Worm (Caenorhabditis elegans) whole organism, L4 larva: ENCODE results near the gene C28C12.11.

Experiments used
- F10B5.3 ChIP-seq: sonication (generic microtip); optimal IDR thresholded peaks from 2 replicates; lab custom pipeline; 2016; ENCODE audit warnings: mild to moderate bottlenecking, missing genetic modification characterization, missing compliant biosample characterization
- F26F4.8 ChIP-seq: fragments of 200-800 bp; sonication (Bioruptor generic); conservative IDR thresholded peaks from 2 replicates; pipeline ENCODE4 v1.3.6; 2022; ENCODE audit warnings: missing genetic modification characterization, missing compliant biosample characterization
- Y105C5A.15 ChIP-seq: fragments of 200-800 bp; sonication (Bioruptor generic); IDR thresholded peaks from 2 replicates; pipeline ENCODE4 v1.3.6; 2022; ENCODE audit warnings: missing genetic modification characterization, missing compliant biosample characterization
- Y5F2A.4 ChIP-seq: fragments of 200-800 bp; sonication (Bioruptor generic); optimal IDR thresholded peaks from 2 replicates; lab custom pipeline; 2018; ENCODE audit warnings: mild to moderate bottlenecking, missing genetic modification characterization, missing compliant biosample characterization
- arid-1 ChIP-seq: fragments of 200-800 bp; sonication (Bioruptor generic); conservative IDR thresholded peaks from 2 replicates; pipeline ENCODE4 v1.3.6; 2022; ENCODE audit warnings: missing genetic modification reagents, missing genetic modification characterization, missing compliant biosample characterization
- ceh-82 ChIP-seq: sonication (generic microtip); optimal IDR thresholded peaks from 2 replicates; lab custom pipeline; 2017; ENCODE audit warnings: missing biosample characterization, missing genetic modification characterization
- ces-1 ChIP-seq: fragments of 150-350 bp; sonication (generic microtip); optimal IDR thresholded peaks from 4 replicates; lab custom pipeline; 2014; ENCODE audit warnings: missing biosample characterization, missing genetic modification reagents, missing genetic modification characterization
- cey-2 ChIP-seq: sonication (generic microtip); optimal IDR thresholded peaks from 3 replicates; lab custom pipeline; 2017; ENCODE audit warnings: missing genetic modification characterization, mild to moderate bottlenecking, missing compliant biosample characterization, antibody characterized with exemption, borderline replicate concordance; ENCODE audit not compliant: insufficient read depth
- ctbp-1 ChIP-seq: fragments of 200-800 bp; sonication (Bioruptor generic); IDR thresholded peaks from 2 replicates; pipeline ENCODE4 v1.3.6; 2022; ENCODE audit warnings: missing genetic modification reagents, missing genetic modification characterization, missing compliant biosample characterization
- daf-19 ChIP-seq: fragments of 200-800 bp; sonication (Bioruptor generic); conservative IDR thresholded peaks from 2 replicates; pipeline ENCODE4 v1.3.6; 2022; ENCODE audit warnings: missing genetic modification characterization, missing compliant biosample characterization
- daf-8 ChIP-seq: fragments of 200-800 bp; sonication (Bioruptor generic); IDR thresholded peaks from 2 replicates; pipeline ENCODE4 v1.3.6; 2022; ENCODE audit warnings: missing genetic modification characterization, missing compliant biosample characterization
- dmd-6 ChIP-seq: fragments of 200-800 bp; sonication (Bioruptor generic); IDR thresholded peaks from 2 replicates; pipeline ENCODE4 v1.3.6; 2022; ENCODE audit warnings: missing genetic modification reagents, missing genetic modification characterization, missing compliant biosample characterization
- duxl-1 ChIP-seq: sonication (generic microtip); optimal IDR thresholded peaks from 2 replicates; lab custom pipeline; 2016; ENCODE audit warnings: mild to moderate bottlenecking, missing genetic modification characterization, moderate library complexity, missing compliant biosample characterization; ENCODE audit not compliant: poor library complexity
- fkh-10 ChIP-seq: fragments of 150-350 bp; optimal IDR thresholded peaks from 2 replicates; lab custom pipeline; 2014; ENCODE audit warnings: missing biosample characterization, missing genetic modification reagents, missing genetic modification characterization
- hlh-30 ChIP-seq: sonication (generic microtip); optimal IDR thresholded peaks from 2 replicates; lab custom pipeline; 2017; ENCODE audit warnings: antibody characterized with exemption, mild to moderate bottlenecking, missing genetic modification characterization, missing compliant biosample characterization; ENCODE audit not compliant: insufficient read depth
- hmg-1.1 ChIP-seq: fragments of 200-800 bp; sonication (Bioruptor generic); IDR thresholded peaks from 2 replicates; pipeline ENCODE4 v1.3.6; 2022; ENCODE audit warnings: missing genetic modification reagents, missing genetic modification characterization, missing compliant biosample characterization
- lim-7 ChIP-seq: fragments of 200-800 bp; sonication (Bioruptor generic); IDR thresholded peaks from 2 replicates; pipeline ENCODE4 v1.3.6; 2022; ENCODE audit warnings: missing genetic modification characterization, missing compliant biosample characterization
- madf-5 ChIP-seq, 2 experiments: fragments of 200-800 bp; sonication (Bioruptor generic); IDR thresholded peaks; 2 replicates each; pipeline ENCODE4 v1.3.6; 2022; ENCODE audit warnings: missing compliant biosample characterization in 2 of 2, missing genetic modification characterization in 2 of 2
- madf-9 ChIP-seq: fragments of 200-800 bp; sonication (Bioruptor generic); conservative IDR thresholded peaks from 2 replicates; pipeline ENCODE4 v1.3.6; 2022; ENCODE audit warnings: missing genetic modification reagents, missing genetic modification characterization, missing compliant biosample characterization
- mdl-1 ChIP-seq, 2 experiments: fragments of 150-350 bp in 1 of 2; sonication (generic microtip) in 1 of 2; optimal IDR thresholded peaks; 2 replicates each; lab custom pipeline; 2014 to 2017; ENCODE audit warnings: missing biosample characterization in 2 of 2, missing genetic modification characterization in 2 of 2
- mdt-29 ChIP-seq: fragments of 200-800 bp; sonication (Bioruptor generic); IDR thresholded peaks from 2 replicates; pipeline ENCODE4 v1.3.6; 2022; ENCODE audit warnings: missing genetic modification reagents, missing genetic modification characterization, missing compliant biosample characterization
- nhr-10 ChIP-seq: fragments of 150-350 bp; optimal IDR thresholded peaks from 2 replicates; lab custom pipeline; 2014; ENCODE audit warnings: missing biosample characterization, missing genetic modification characterization
- nhr-11 ChIP-seq: fragments of 150-350 bp; optimal IDR thresholded peaks from 2 replicates; lab custom pipeline; 2014; ENCODE audit warnings: missing biosample characterization, missing genetic modification characterization
- nhr-237 ChIP-seq: sonication (generic microtip); optimal IDR thresholded peaks from 2 replicates; lab custom pipeline; 2017; ENCODE audit warnings: missing biosample characterization, missing genetic modification characterization
- nhr-25 ChIP-seq: sonication (generic microtip); optimal IDR thresholded peaks from 2 replicates; lab custom pipeline; 2017; ENCODE audit warnings: missing genetic modification characterization, mild to moderate bottlenecking, missing compliant biosample characterization, antibody characterized with exemption, moderate library complexity, borderline replicate concordance; ENCODE audit not compliant: insufficient read depth
- nhr-28 ChIP-seq: fragments of 150-350 bp; optimal IDR thresholded peaks from 2 replicates; lab custom pipeline; 2014; ENCODE audit warnings: missing biosample characterization, missing genetic modification characterization
- nhr-6 ChIP-seq: fragments of 150-350 bp; optimal IDR thresholded peaks from 2 replicates; lab custom pipeline; 2014; ENCODE audit warnings: missing biosample characterization, missing genetic modification characterization
- nhr-76 ChIP-seq: fragments of 150-350 bp; optimal IDR thresholded peaks from 2 replicates; lab custom pipeline; 2014; ENCODE audit warnings: missing biosample characterization, missing genetic modification characterization
- rbr-2 ChIP-seq: sonication (generic microtip); optimal IDR thresholded peaks from 2 replicates; lab custom pipeline; 2016; ENCODE audit warnings: missing genotype, missing genetic modification characterization, missing compliant biosample characterization
- set-16 ChIP-seq: fragments of 200-800 bp; sonication (Bioruptor generic); IDR thresholded peaks from 2 replicates; pipeline ENCODE4 v1.3.6; 2022; ENCODE audit warnings: missing genetic modification reagents, missing genetic modification characterization, missing compliant biosample characterization
- snpc-4 ChIP-seq: fragments of 150-350 bp; optimal IDR thresholded peaks from 2 replicates; lab custom pipeline; 2014; ENCODE audit warnings: missing biosample characterization, missing genetic modification characterization
- spr-1 ChIP-seq: sonication (generic microtip); optimal IDR thresholded peaks from 2 replicates; lab custom pipeline; 2016; ENCODE audit warnings: mild to moderate bottlenecking, missing genetic modification characterization, missing compliant biosample characterization
- spr-3 ChIP-seq: fragments of 200-800 bp; sonication (Bioruptor generic); optimal IDR thresholded peaks from 2 replicates; lab custom pipeline; 2018; ENCODE audit warnings: mild to moderate bottlenecking, missing genetic modification characterization, missing compliant biosample characterization
- unc-39 ChIP-seq: sonication (generic microtip); optimal IDR thresholded peaks from 2 replicates; lab custom pipeline; 2017; ENCODE audit warnings: missing biosample characterization, missing genetic modification characterization
- zag-1 ChIP-seq: fragments of 150-350 bp; optimal IDR thresholded peaks from 2 replicates; lab custom pipeline; 2014; ENCODE audit warnings: missing biosample characterization, missing genetic modification characterization
- zfp-2 ChIP-seq: sonication (generic microtip); optimal IDR thresholded peaks from 2 replicates; lab custom pipeline; 2016; ENCODE audit warnings: mild to moderate bottlenecking, missing genetic modification characterization, missing compliant biosample characterization
- zip-11 ChIP-seq: fragments of 200-800 bp; sonication (Bioruptor generic); IDR thresholded peaks from 2 replicates; pipeline ENCODE4 v1.3.6; 2022; ENCODE audit warnings: missing genetic modification characterization, missing compliant biosample characterization
- zip-2 ChIP-seq: fragments of 150-350 bp; optimal IDR thresholded peaks from 2 replicates; lab custom pipeline; 2014; ENCODE audit warnings: missing biosample characterization, missing genetic modification characterization
- ztf-7 ChIP-seq: fragments of 150-350 bp; optimal IDR thresholded peaks from 2 replicates; lab custom pipeline; 2014; ENCODE audit warnings: missing biosample characterization, missing genetic modification characterization

C28C12.11 gene

DNA sequence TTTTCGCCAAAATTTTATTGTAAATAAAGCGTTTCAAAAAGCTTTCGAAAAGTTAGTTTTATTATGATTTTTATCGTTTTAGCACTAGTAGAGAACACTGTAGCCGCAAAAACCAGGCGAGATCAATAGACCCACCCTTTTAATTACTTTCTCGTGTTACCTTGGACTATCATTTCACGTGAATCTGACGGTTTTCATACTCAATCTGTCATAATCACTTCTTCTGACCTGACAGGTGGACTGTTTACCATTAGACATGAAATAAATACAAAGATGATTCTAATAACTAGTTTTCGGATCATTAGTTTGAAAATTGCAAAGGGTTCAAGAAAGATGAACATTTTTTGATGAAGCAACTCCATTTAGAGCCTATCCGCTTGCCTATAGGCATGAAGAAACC is 10.8 kb upstream of the C28C12.11 start (continued):
- no peak for TF ChIP-seq daf-19 (GFP tag; lab: Robert Waterston, UW)
- no peak for TF ChIP-seq ceh-82 (tag; lab: Kevin White, UChicago)
- TF ChIP-seq madf-9, result no peak
- no peak for TF ChIP-seq zip-11 (GFP tag; lab: Robert Waterston, UW)
- TF ChIP-seq duxl-1 (tag; lab: Kevin White, UChicago), result no peak
- no peak for TF ChIP-seq Y105C5A.15
- TF ChIP-seq ces-1 (GFP tag; lab: Kevin White, UChicago), result no peak
- TF ChIP-seq lim-7 (GFP tag; lab: Robert Waterston, UW), result no peak
- no peak for TF ChIP-seq spr-3 (GFP tag; lab: Kevin White, UChicago)
- TF ChIP-seq mdt-29 (GFP tag; lab: Robert Waterston, UW), result no peak
- TF ChIP-seq ctbp-1 (GFP tag; lab: Robert Waterston, UW), result no peak
- TF ChIP-seq hmg-1.1 (GFP tag; lab: Robert Waterston, UW), result no peak
- no peak for TF ChIP-seq nhr-6 (tag; lab: Kevin White, UChicago)
- no peak for TF ChIP-seq snpc-4 (tag; lab: Kevin White, UChicago)
- TF ChIP-seq nhr-25 (tag; lab: Kevin White, UChicago), result no peak
- no peak for TF ChIP-seq madf-5 (GFP tag; IDR thresholded peaks at IDR 0.05; lab: Robert Waterston, UW)
- no peak for TF ChIP-seq arid-1 (GFP tag; lab: Robert Waterston, UW)
- TF ChIP-seq fkh-10, result no peak

DNA sequence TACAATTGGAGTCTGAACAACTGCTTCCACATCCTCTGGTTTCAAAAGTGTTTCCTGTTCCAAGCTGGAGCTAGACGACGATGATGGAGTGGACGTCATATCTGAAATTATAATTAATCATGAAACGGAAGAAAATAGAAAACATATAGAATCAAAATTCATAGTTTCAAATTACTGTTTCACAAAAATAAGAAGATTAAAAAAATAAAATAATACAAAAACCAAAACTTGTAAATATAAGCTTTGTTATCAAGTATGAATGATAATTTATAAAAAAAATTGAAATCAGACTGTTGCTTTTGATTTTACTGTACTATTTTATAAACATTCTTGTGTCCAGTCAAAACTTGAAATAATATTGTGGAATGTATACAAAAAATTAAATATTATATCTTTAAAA is 10.1 kb upstream of the C28C12.11 start, which contains the start of gene str-176:
str-176 (minus strand) TSS at position 101 of the 400 bp plus-strand sequence.
- TF ChIP-seq unc-39 (tag; lab: Kevin White, UChicago) (no peak), ztf-7 (no peak), nhr-76 (tag; lab: Kevin White, UChicago) (no peak), F10B5.3 (tag; lab: Kevin White, UChicago) (no peak), nhr-11 (tag; lab: Kevin White, UChicago) (no peak), Y105C5A.15 (no peak), nhr-237 (tag; lab: Kevin White, UChicago) (no peak), madf-5 (GFP tag; IDR thresholded peaks at IDR 0.05; lab: Robert Waterston, UW) (no peak), nhr-10 (no peak), daf-19 (GFP tag; lab: Robert Waterston, UW) (no peak), zip-11 (GFP tag; lab: Robert Waterston, UW) (no peak)

DNA sequence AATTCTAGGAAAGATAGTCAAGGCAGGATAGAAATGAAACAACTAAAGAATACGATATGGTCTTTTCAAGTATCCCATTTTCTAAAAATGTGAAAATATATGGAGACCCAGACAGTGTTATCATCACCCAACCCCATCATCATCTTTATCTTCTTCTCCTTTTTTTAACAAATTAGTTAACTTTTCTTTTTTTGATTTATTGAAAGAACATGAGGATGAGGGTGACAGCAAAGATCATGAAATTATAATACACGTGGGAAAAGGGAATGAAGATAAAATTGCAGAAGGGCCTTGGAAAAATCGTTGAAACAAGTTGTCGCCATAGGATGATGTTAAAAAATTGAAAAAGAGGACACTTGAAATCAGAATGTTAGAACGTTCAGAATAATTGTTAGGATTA is 9.7 kb upstream of the C28C12.11 start:
- TF ChIP-seq mdl-1 (tag; optimal IDR thresholded peaks at IDR 0.05; lab: Kevin White, UChicago) (peak in 1 of 2 experiments; percentile 63), zag-1 (tag; lab: Kevin White, UChicago) (no peak), ztf-7 (no peak), cey-2 (tag; lab: Kevin White, UChicago) (no peak), daf-8 (GFP tag; lab: Robert Waterston, UW) (no peak), arid-1 (GFP tag; lab: Robert Waterston, UW) (no peak), hlh-30 (peak; percentile 22), madf-9 (no peak), set-16 (GFP tag; lab: Robert Waterston, UW) (no peak), dmd-6 (peak; percentile 19; the same call in 1 of the 2 replicates), F26F4.8 (no peak), rbr-2 (no peak), nhr-10 (no peak), nhr-28 (tag; lab: Kevin White, UChicago) (peak; percentile 40), Y5F2A.4 (no peak), zfp-2 (tag; lab: Kevin White, UChicago) (no peak), spr-1 (tag; lab: Kevin White, UChicago) (no peak), zip-2 (tag; lab: Kevin White, UChicago) (no peak), ceh-82 (tag; lab: Kevin White, UChicago) (no peak)
